Fruit fly (Drosophila melanogaster): ENCODE data around the gene gdl-ORF39.

gdl-ORF39 gene

dm6 chr3L:15514405-15514804 is 5.2 kb downstream of the gdl-ORF39 start (continued):
- TF ChIP-seq Mad (GFP tag; optimal IDR thresholded peaks at IDR 0.05) (no peak), Six4 (GFP tag; optimal IDR thresholded peaks at IDR 0.05) (no peak), Vsx1 (GFP tag; optimal IDR thresholded peaks at IDR 0.05) (peak; percentile 88), CG4854 (GFP tag; optimal IDR thresholded peaks at IDR 0.05) (no peak), Bdp1 (GFP tag; optimal IDR thresholded peaks at IDR 0.05) (no peak), Gsc (GFP tag; IDR thresholded peaks at IDR 0.05) (no peak), CG6683 (GFP tag; optimal IDR thresholded peaks at IDR 0.05) (no peak), tgo (GFP tag; IDR thresholded peaks at IDR 0.05) (no peak), repo (GFP tag; optimal IDR thresholded peaks at IDR 0.05) (no peak), Xbp1 (GFP tag; optimal IDR thresholded peaks at IDR 0.05) (no peak), cwo (GFP tag; optimal IDR thresholded peaks at IDR 0.05) (peak; percentile 50), CG3838 (GFP tag; optimal IDR thresholded peaks at IDR 0.05) (no peak), CG10267 (tag; optimal IDR thresholded peaks at IDR 0.05) (no peak), dm (GFP tag; optimal IDR thresholded peaks at IDR 0.05) (peak; percentile 17), CG13123 (GFP tag; optimal IDR thresholded peaks at IDR 0.05) (no peak), CG17802 (tag; optimal IDR thresholded peaks at IDR 0.05) (no peak), cad (GFP tag; optimal IDR thresholded peaks at IDR 0.05) (no peak), zf30C (GFP tag; optimal IDR thresholded peaks at IDR 0.05) (no peak), ttk (GFP tag; IDR thresholded peaks at IDR 0.05) (no peak), yki (optimal IDR thresholded peaks at IDR 0.05) (peak; percentile 48), CG16863 (GFP tag; optimal IDR thresholded peaks at IDR 0.05) (no peak), Hmx (GFP tag; optimal IDR thresholded peaks at IDR 0.05) (no peak), lab (GFP tag; optimal IDR thresholded peaks at IDR 0.05) (peak; percentile 49), knrl (GFP tag; IDR thresholded peaks at IDR 0.05; ENCODE audit: partially characterized antibody) (no peak), CG3726 (GFP tag; IDR thresholded peaks at IDR 0.05) (no peak), wor (GFP tag; IDR thresholded peaks at IDR 0.05) (no peak), inv (GFP tag; IDR thresholded peaks at IDR 0.05; ENCODE audit: partially characterized antibody) (no peak), CG10209 (GFP tag; optimal IDR thresholded peaks at IDR 0.05) (no peak), Sox100B (GFP tag; optimal IDR thresholded peaks at IDR 0.05) (no peak), Atf-2 (GFP tag; optimal IDR thresholded peaks at IDR 0.05) (no peak), CG4328 (GFP tag; optimal IDR thresholded peaks at IDR 0.05) (no peak), zfh2 (GFP tag; optimal IDR thresholded peaks at IDR 0.05) (no peak), Mes4 (GFP tag; optimal IDR thresholded peaks at IDR 0.05) (no peak), CG7271 (tag; optimal IDR thresholded peaks at IDR 0.05) (no peak), CG5953 (GFP tag; IDR thresholded peaks at IDR 0.05) (no peak), dimm (GFP tag; IDR thresholded peaks at IDR 0.05) (no peak), CG5180 (GFP tag; optimal IDR thresholded peaks at IDR 0.05) (no peak), CG7786 (GFP tag; optimal IDR thresholded peaks at IDR 0.05) (no peak), CG1529 (GFP tag; optimal IDR thresholded peaks at IDR 0.05) (no peak), H2.0 (GFP tag; IDR thresholded peaks at IDR 0.05) (no peak), CG3065 (GFP tag; optimal IDR thresholded peaks at IDR 0.05) (no peak), CG13894 (tag; optimal IDR thresholded peaks at IDR 0.05) (peak; percentile 92), Asciz (GFP tag; optimal IDR thresholded peaks at IDR 0.05) (no peak), emc (GFP tag; optimal IDR thresholded peaks at IDR 0.05) (no peak), Deaf1 (tag; optimal IDR thresholded peaks at IDR 0.05) (no peak), Lpt (GFP tag; optimal IDR thresholded peaks at IDR 0.05) (no peak), gsb-n (tag; optimal IDR thresholded peaks at IDR 0.05) (no peak), CG14667 (GFP tag; IDR thresholded peaks at IDR 0.05) (no peak), Hey (tag; optimal IDR thresholded peaks at IDR 0.05) (peak; percentile 78), fd102C (GFP tag; optimal IDR thresholded peaks at IDR 0.05) (no peak), CG2129 (GFP tag; IDR thresholded peaks at IDR 0.05; ENCODE audit: partially characterized antibody) (no peak), pnt (GFP tag; optimal IDR thresholded peaks at IDR 0.05) (no peak), gce (GFP tag; IDR thresholded peaks at IDR 0.05) (no peak)

Measured in whole organism, embryonic.